Fruit fly (Drosophila melanogaster) whole organism, wandering third instar larva: ENCODE results near the gene MFS3.

Source experiments
- Abd-B ChIP-seq: fragments of >200 bp; optimal IDR thresholded peaks from 2 replicates; lab custom pipeline; 2017; ENCODE audit warnings: missing biosample characterization, missing genetic modification characterization
- CG32264 ChIP-seq: fragments of 200-800 bp; sonication (Bioruptor generic); optimal IDR thresholded peaks from 2 replicates; lab custom pipeline; 2016; ENCODE audit warnings: missing biosample characterization, missing genetic modification characterization
- CG9705 ChIP-seq: fragments of 200-800 bp; sonication (Bioruptor generic); optimal IDR thresholded peaks from 2 replicates; lab custom pipeline; 2018; ENCODE audit warnings: missing biosample characterization, mild to moderate bottlenecking, missing genetic modification characterization
- CrebA ChIP-seq: fragments of 200-800 bp; sonication (Bioruptor generic); optimal IDR thresholded peaks from 2 replicates; lab custom pipeline; 2016; ENCODE audit warnings: missing biosample characterization, mild to moderate bottlenecking, missing genetic modification characterization, borderline replicate concordance
- Dfd ChIP-seq: fragments of >200 bp; optimal IDR thresholded peaks from 2 replicates; lab custom pipeline; 2017; ENCODE audit warnings: missing biosample characterization, missing genetic modification characterization
- Dif ChIP-seq: fragments of 200-275, 200-300 bp; sonication (Bioruptor generic); optimal IDR thresholded peaks from 2 replicates; lab custom pipeline; 2018; ENCODE audit warnings: missing biosample characterization, missing genetic modification characterization; ENCODE audit not compliant: partially characterized antibody
- GATAd ChIP-seq: sonication (Bioruptor generic); optimal IDR thresholded peaks from 2 replicates; lab custom pipeline; 2016; ENCODE audit warnings: missing biosample characterization, missing genetic modification characterization
- HLH106 ChIP-seq: fragments of 200-800 bp; optimal IDR thresholded peaks from 3 replicates; lab custom pipeline; 2019; ENCODE audit warnings: missing biosample characterization, mild to moderate bottlenecking, missing genetic modification characterization, moderate library complexity
- Hnf4 ChIP-seq: fragments of 200-800 bp; sonication (Bioruptor generic); optimal IDR thresholded peaks from 2 replicates; lab custom pipeline; 2016; ENCODE audit warnings: missing biosample characterization, mild to moderate bottlenecking, missing genetic modification characterization
- Hr78 ChIP-seq: fragments of >200 bp; optimal IDR thresholded peaks from 2 replicates; lab custom pipeline; 2017; ENCODE audit warnings: missing biosample characterization, missing genetic modification characterization
- Hr83 ChIP-seq: fragments of 200-300 bp; sonication (Bioruptor generic); optimal IDR thresholded peaks from 2 replicates; lab custom pipeline; 2016; ENCODE audit warnings: missing biosample characterization, mild to moderate bottlenecking, missing genetic modification characterization, moderate library complexity; ENCODE audit not compliant: poor library complexity, severe bottlenecking
- Jra ChIP-seq: sonication (Bioruptor generic); optimal IDR thresholded peaks from 2 replicates; lab custom pipeline; 2016; ENCODE audit warnings: missing biosample characterization, missing genetic modification characterization
- Mio ChIP-seq: sonication (Bioruptor generic); optimal IDR thresholded peaks from 2 replicates; lab custom pipeline; 2016; ENCODE audit warnings: missing biosample characterization, missing genetic modification characterization
- Myc ChIP-seq: fragments of >200 bp; optimal IDR thresholded peaks from 2 replicates; lab custom pipeline; 2017
- N ChIP-seq: fragments of >200 bp; optimal IDR thresholded peaks from 2 replicates; lab custom pipeline; 2018; ENCODE audit warnings: missing biosample characterization, missing external identifiers, missing genetic modification characterization
- OdsH ChIP-seq: fragments of 200-800 bp; sonication (Bioruptor generic); optimal IDR thresholded peaks from 2 replicates; lab custom pipeline; 2016; ENCODE audit warnings: missing biosample characterization, mild to moderate bottlenecking, missing genetic modification characterization
- Rel ChIP-seq, 2 experiments: fragments of 200-800 bp; sonication (Bioruptor generic) in 1 of 2; optimal IDR thresholded peaks; 2 replicates in 1 of 2; 3 replicates in 1 of 2; lab custom pipeline; 2016 to 2019; ENCODE audit warnings: mild to moderate bottlenecking in 2 of 2, missing biosample characterization in 2 of 2, missing genetic modification characterization in 2 of 2, moderate library complexity in 1 of 2
- Sp1 ChIP-seq: fragments of 200-800 bp; sonication (Bioruptor generic); optimal IDR thresholded peaks from 3 replicates; lab custom pipeline; 2019; ENCODE audit warnings: missing biosample characterization, mild to moderate bottlenecking, missing genetic modification characterization, moderate library complexity
- Vsx2 ChIP-seq: fragments of 200-300, 225-300 bp; sonication (Bioruptor generic); optimal IDR thresholded peaks from 2 replicates; lab custom pipeline; 2018; ENCODE audit warnings: missing biosample characterization, missing genetic modification characterization; ENCODE audit not compliant: partially characterized antibody
- br ChIP-seq: fragments of 200-800 bp; sonication (Bioruptor generic); optimal IDR thresholded peaks from 2 replicates; lab custom pipeline; 2016; ENCODE audit warnings: missing biosample characterization, missing genetic modification characterization
- brk ChIP-seq: fragments of 200-800 bp; sonication (Bioruptor generic); optimal IDR thresholded peaks from 2 replicates; lab custom pipeline; 2016; ENCODE audit warnings: missing biosample characterization, mild to moderate bottlenecking, missing genetic modification characterization
- dl ChIP-seq, 2 experiments: fragments of 175-275, 200-275 bp in 1 of 2; fragments of 200-275 bp in 1 of 2; sonication (Bioruptor generic); optimal IDR thresholded peaks; lab custom pipeline; 2018; ENCODE audit warnings: mild to moderate bottlenecking in 2 of 2, missing biosample characterization in 2 of 2, missing genetic modification characterization in 2 of 2, moderate library complexity in 2 of 2; ENCODE audit not compliant: partially characterized antibody in 2 of 2, insufficient read depth in 1 of 2
- dmrt93B ChIP-seq: fragments of 200-800 bp; sonication (Bioruptor generic); optimal IDR thresholded peaks from 2 replicates; lab custom pipeline; 2018; ENCODE audit warnings: missing biosample characterization, mild to moderate bottlenecking, missing genetic modification characterization
- dsf ChIP-seq: sonication (Bioruptor generic); optimal IDR thresholded peaks from 2 replicates; lab custom pipeline; 2016; ENCODE audit warnings: missing biosample characterization, missing genetic modification characterization, borderline replicate concordance
- ey ChIP-seq: fragments of 200-800 bp; sonication (Bioruptor generic); optimal IDR thresholded peaks from 2 replicates; lab custom pipeline; 2016; ENCODE audit warnings: missing biosample characterization, missing genetic modification characterization
- foxo ChIP-seq, 2 experiments: fragments of 200-800 bp; sonication (Bioruptor generic); optimal IDR thresholded peaks; 2 replicates in 1 of 2; 3 replicates in 1 of 2; lab custom pipeline; 2016 to 2017; ENCODE audit warnings: missing biosample characterization in 2 of 2, missing genetic modification characterization in 2 of 2
- fru ChIP-seq: fragments of 200-800 bp; sonication (Bioruptor generic); optimal IDR thresholded peaks from 3 replicates; lab custom pipeline; 2016; ENCODE audit warnings: missing biosample characterization, mild to moderate bottlenecking, missing genetic modification characterization
- h ChIP-seq: fragments of 200-800 bp; sonication (Bioruptor generic); optimal IDR thresholded peaks from 3 replicates; lab custom pipeline; 2016; ENCODE audit warnings: missing biosample characterization, mild to moderate bottlenecking, missing genetic modification characterization
- jim ChIP-seq: fragments of 175-275, 200-325 bp; sonication (Bioruptor generic); optimal IDR thresholded peaks from 2 replicates; lab custom pipeline; 2016; ENCODE audit warnings: missing biosample characterization, mild to moderate bottlenecking, missing genetic modification characterization
- lola ChIP-seq: fragments of >200 bp; optimal IDR thresholded peaks from 2 replicates; lab custom pipeline; 2017; ENCODE audit warnings: missing biosample characterization, missing genetic modification characterization
- pan ChIP-seq: fragments of >200 bp; optimal IDR thresholded peaks from 2 replicates; lab custom pipeline; 2017
- psq ChIP-seq: fragments of 200-800 bp; sonication (Bioruptor generic); optimal IDR thresholded peaks from 3 replicates; lab custom pipeline; 2017; ENCODE audit warnings: missing biosample characterization, mild to moderate bottlenecking, missing genetic modification characterization, moderate library complexity
- rgr ChIP-seq: fragments of 200-800 bp; sonication (Bioruptor generic); optimal IDR thresholded peaks from 3 replicates; lab custom pipeline; 2016; ENCODE audit warnings: missing biosample characterization, mild to moderate bottlenecking, missing genetic modification characterization
- sage ChIP-seq: fragments of 200-800 bp; sonication (Bioruptor generic); optimal IDR thresholded peaks from 2 replicates; lab custom pipeline; 2016; ENCODE audit warnings: missing biosample characterization, mild to moderate bottlenecking, missing genetic modification characterization
- sv ChIP-seq: fragments of 200-800 bp; sonication (Bioruptor generic); optimal IDR thresholded peaks from 3 replicates; lab custom pipeline; 2016; ENCODE audit warnings: missing biosample characterization, missing genetic modification characterization
- tai ChIP-seq: sonication (Bioruptor generic); optimal IDR thresholded peaks from 2 replicates; lab custom pipeline; 2016; ENCODE audit warnings: missing biosample characterization, missing genetic modification characterization
- usp ChIP-seq: fragments of >200 bp; optimal IDR thresholded peaks from 2 replicates; lab custom pipeline; 2017; ENCODE audit warnings: missing biosample characterization, missing genetic modification characterization
- woc ChIP-seq: sonication (Bioruptor generic); optimal IDR thresholded peaks from 2 replicates; lab custom pipeline; 2016; ENCODE audit warnings: missing biosample characterization, mild to moderate bottlenecking, missing genetic modification characterization

The MFS3 gene

dm6 chr2L:1136993-1137392 is 6.0 kb upstream of the MFS3 start:
- TF ChIP-seq tai (GFP tag; lab: Kevin White, UChicago), result no peak
- TF ChIP-seq lola (GFP tag; lab: Kevin White, UChicago), result no peak
- no peak for TF ChIP-seq CG32264 (GFP tag; lab: Kevin White, UChicago)

dm6 chr2L:1143286-1143685 is 285 bp downstream of the MFS3 start:
- TF ChIP-seq woc (no peak), Mio (GFP tag; lab: Kevin White, UChicago) (no peak), HLH106 (tag; lab: Kevin White, UChicago) (no peak), fru (GFP tag; lab: Kevin White, UChicago) (no peak), Dif (GFP tag; lab: Kevin White, UChicago) (no peak), Vsx2 (no peak), sv (no peak), psq (GFP tag; lab: Kevin White, UChicago) (no peak), Hr78 (no peak), dsf (GFP tag; lab: Kevin White, UChicago) (no peak), Sp1 (no peak), CrebA (no peak)

dm6 chr2L:1144371-1145360 is 1.7 kb downstream of the MFS3 start:
- peak; percentile 82 for TF ChIP-seq psq (GFP tag; lab: Kevin White, UChicago)
- no peak for TF ChIP-seq Myc (lab: Kevin White, UChicago)
- peak; percentile 89 for TF ChIP-seq br (GFP tag; lab: Kevin White, UChicago)
- peak; percentile 93 for TF ChIP-seq rgr (GFP tag; lab: Kevin White, UChicago)
- peak; percentile 40 for TF ChIP-seq sv
- no peak for TF ChIP-seq woc
- no peak for TF ChIP-seq GATAd (GFP tag; lab: Kevin White, UChicago)
- TF ChIP-seq Vsx2, result no peak
- no peak for TF ChIP-seq Hr83 (GFP tag; lab: Kevin White, UChicago)
- no peak for TF ChIP-seq Abd-B (GFP tag; lab: Kevin White, UChicago)
- TF ChIP-seq CG9705 (GFP tag; lab: Kevin White, UChicago), result peak; percentile 41
- no peak for TF ChIP-seq N (GFP tag; lab: Kevin White, UChicago)
- TF ChIP-seq CrebA, result no peak
- no peak for TF ChIP-seq brk (GFP tag; lab: Kevin White, UChicago)
- no peak for TF ChIP-seq Dfd (GFP tag; lab: Kevin White, UChicago)
- TF ChIP-seq Rel (GFP tag; optimal IDR thresholded peaks at IDR 0.05; lab: Kevin White, UChicago), result peak; percentile 47
- peak; percentile 66 for TF ChIP-seq Rel (tag; optimal IDR thresholded peaks at IDR 0.05; lab: Kevin White, UChicago)
- no peak for TF ChIP-seq pan (lab: Kevin White, UChicago)
- TF ChIP-seq Jra (GFP tag; lab: Kevin White, UChicago), result peak; percentile 64
- TF ChIP-seq Mio (GFP tag; lab: Kevin White, UChicago), result peak; percentile 55
- TF ChIP-seq dl (GFP tag; optimal IDR thresholded peaks at IDR 0.05; lab: Kevin White, UChicago; ENCODE audit: insufficient read depth in 1 of 2, partially characterized antibody in 2 of 2), result no peak
- TF ChIP-seq h, result peak; percentile 96
- peak; percentile 91 for TF ChIP-seq HLH106 (tag; lab: Kevin White, UChicago)
- peak; percentile 92 for TF ChIP-seq OdsH (GFP tag; lab: Kevin White, UChicago)
- peak; percentile 83 for TF ChIP-seq dmrt93B
- no peak for TF ChIP-seq tai (GFP tag; lab: Kevin White, UChicago)
- TF ChIP-seq Hnf4 (GFP tag; lab: Kevin White, UChicago), result no peak
- no peak for TF ChIP-seq jim (GFP tag; lab: Kevin White, UChicago)
- TF ChIP-seq lola (GFP tag; lab: Kevin White, UChicago), result no peak
- TF ChIP-seq Dif (GFP tag; lab: Kevin White, UChicago), result no peak
- TF ChIP-seq dsf (GFP tag; lab: Kevin White, UChicago), result no peak
- peak; percentile 93 for TF ChIP-seq Sp1
- TF ChIP-seq fru (GFP tag; lab: Kevin White, UChicago), result peak; percentile 91
- peak; percentile 75 for TF ChIP-seq CG32264 (GFP tag; lab: Kevin White, UChicago)
- no peak for TF ChIP-seq usp
- no peak for TF ChIP-seq sage
- no peak for TF ChIP-seq Hr78
- peak; percentile 80 to 94 for TF ChIP-seq foxo (GFP tag; optimal IDR thresholded peaks at IDR 0.05; lab: Kevin White, UChicago)
- peak; percentile 93 for TF ChIP-seq ey (GFP tag; lab: Kevin White, UChicago)
